Worm (Caenorhabditis elegans) whole organism, L4/young adult: Measurements from ENCODE around the gene F46B3.16.

Experiments used
- dao-5 ChIP-seq: sonication (generic microtip); optimal IDR thresholded peaks from 2 replicates; lab custom pipeline; 2016; ENCODE audit warnings: missing genotype, missing genetic modification characterization, moderate library complexity, missing compliant biosample characterization
- him-1 ChIP-seq: sonication (generic microtip); optimal IDR thresholded peaks from 2 replicates; lab custom pipeline; 2016; ENCODE audit warnings: missing genotype, missing genetic modification reagents, missing genetic modification characterization, missing compliant biosample characterization

- no peak for TF ChIP-seq him-1
- TF ChIP-seq dao-5: no peak
Observed at ce11 chrV:20648868-20649267, 14.4 kb downstream of the F46B3.16 start.
